Worm (Caenorhabditis elegans) whole organism, L3 larva: ENCODE data around the gene fbxa-10.

Experiments used
- elt-2 ChIP-seq: sonication (generic microtip); optimal IDR thresholded peaks from 2 replicates; lab custom pipeline; 2016; ENCODE audit warnings: missing genetic modification reagents, mild to moderate bottlenecking, missing genetic modification characterization, missing compliant biosample characterization
- fkh-10 ChIP-seq: sonication (generic microtip); optimal IDR thresholded peaks from 2 replicates; lab custom pipeline; 2017; ENCODE audit warnings: missing biosample characterization, missing genetic modification reagents, missing genetic modification characterization
- fos-1 ChIP-seq: fragments of 150-350 bp; optimal IDR thresholded peaks from 2 replicates; lab custom pipeline; 2014; ENCODE audit warnings: missing biosample characterization, missing genetic modification characterization
- lin-15B ChIP-seq: fragments of 150-350 bp; optimal IDR thresholded peaks from 2 replicates; lab custom pipeline; 2014; ENCODE audit warnings: missing biosample characterization, missing genetic modification characterization
- lin-39 ChIP-seq: fragments of 150-350 bp; optimal IDR thresholded peaks from 2 replicates; lab custom pipeline; 2018; ENCODE audit warnings: missing biosample characterization, missing genetic modification reagents, missing genetic modification characterization
- mml-1 ChIP-seq: fragments of 150-350 bp; sonication (generic microtip); optimal IDR thresholded peaks from 3 replicates; lab custom pipeline; 2014; ENCODE audit warnings: missing biosample characterization, missing genetic modification characterization
- nhr-12 ChIP-seq: fragments of 150-350 bp; optimal IDR thresholded peaks from 2 replicates; lab custom pipeline; 2014; ENCODE audit warnings: missing biosample characterization, missing genetic modification characterization
- nhr-237 ChIP-seq: fragments of 150-350 bp; optimal IDR thresholded peaks from 2 replicates; lab custom pipeline; 2014; ENCODE audit warnings: missing biosample characterization, missing genetic modification characterization
- nhr-25 ChIP-seq: sonication (generic microtip); optimal IDR thresholded peaks from 2 replicates; lab custom pipeline; 2017; ENCODE audit warnings: missing biosample characterization, missing genetic modification characterization
- snpc-4 ChIP-seq: fragments of 150-350 bp; optimal IDR thresholded peaks from 2 replicates; lab custom pipeline; 2014; ENCODE audit warnings: missing biosample characterization, missing genetic modification characterization
- unc-39 ChIP-seq: sonication (generic microtip); optimal IDR thresholded peaks from 4 replicates; lab custom pipeline; 2017; ENCODE audit warnings: missing biosample characterization, missing genetic modification characterization

ce11 chrIII:961948-962347 is 9.8 kb downstream of the fbxa-10 start, which contains the start of gene fbxa-51:
- TF ChIP-seq fos-1 (tag; lab: Kevin White, UChicago) (no peak), snpc-4 (tag; lab: Kevin White, UChicago) (no peak), nhr-25 (no peak), elt-2 (tag; lab: Kevin White, UChicago) (peak; percentile 58), lin-15B (tag; lab: Kevin White, UChicago) (no peak), nhr-12 (tag; lab: Kevin White, UChicago) (no peak), mml-1 (tag; lab: Kevin White, UChicago) (no peak), nhr-237 (tag; lab: Kevin White, UChicago) (no peak), lin-39 (no peak), fkh-10 (GFP tag; lab: Kevin White, UChicago) (no peak), unc-39 (tag; lab: Kevin White, UChicago) (no peak)
